Fruit fly (Drosophila melanogaster) whole organism, adult: ENCODE data around the gene dock.

ENCODE experiments used
- CG33017 ChIP-seq: fragments of 200-800 bp; sonication (Bioruptor generic); optimal IDR thresholded peaks from 2 replicates; lab custom pipeline; 2018; ENCODE audit warnings: missing biosample characterization, mild to moderate bottlenecking, missing genetic modification characterization, moderate library complexity
- CG7045 ChIP-seq: fragments of 200-800 bp; sonication (Bioruptor generic); optimal IDR thresholded peaks from 2 replicates; lab custom pipeline; 2017; ENCODE audit warnings: missing biosample characterization, mild to moderate bottlenecking, missing genetic modification characterization
- kay ChIP-seq: fragments of 200-800 bp; sonication (Bioruptor generic); peaks from one replicate; lab custom pipeline; 2016; ENCODE audit warnings: missing biosample characterization, missing genetic modification characterization, borderline replicate concordance
- pad ChIP-seq: fragments of 200-800 bp; sonication (Bioruptor generic); optimal IDR thresholded peaks from 3 replicates; lab custom pipeline; 2017; ENCODE audit warnings: missing biosample characterization, missing genetic modification characterization, mild to moderate bottlenecking, moderate library complexity, missing genetic modification reagents
- toe ChIP-seq: fragments of 200-800 bp; sonication (Bioruptor generic); optimal IDR thresholded peaks from 2 replicates; lab custom pipeline; 2016; ENCODE audit warnings: missing biosample characterization, missing genetic modification characterization

DNA sequence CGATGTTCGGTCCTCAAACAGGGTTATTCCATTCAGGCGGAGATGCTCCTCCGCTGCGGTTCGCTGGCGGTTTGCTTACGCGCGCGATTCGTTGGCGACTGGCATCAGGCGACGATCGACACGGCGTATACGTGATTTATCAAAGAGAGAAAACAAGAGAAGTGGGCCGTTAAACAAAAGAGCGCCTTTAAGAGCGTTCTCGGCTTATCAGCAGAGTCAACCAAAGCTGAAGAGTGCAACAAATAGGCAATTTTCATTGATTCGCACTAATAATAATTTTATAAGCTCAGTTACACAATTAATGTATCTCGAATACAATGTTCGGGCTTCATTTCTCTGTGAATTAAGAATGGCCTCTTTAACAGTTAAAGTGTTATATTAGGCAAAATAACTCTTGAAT, 35.1 kb upstream of the dock start, which contains the start of gene Pkg21D:
- no peak for TF ChIP-seq CG33017 (tag; lab: Kevin White, UChicago)
- TF ChIP-seq kay (GFP tag; lab: Kevin White, UChicago), result no peak
- TF ChIP-seq CG7045 (GFP tag; lab: Kevin White, UChicago), result no peak
- TF ChIP-seq toe, result no peak
- TF ChIP-seq pad (GFP tag; lab: Kevin White, UChicago), result no peak
